Worm (Caenorhabditis elegans): Measurements from ENCODE around the gene clec-174.

ce11 chrIV:3912598-3912997 is 28.9 kb downstream of the clec-174 start, which contains the start of gene F56D6.20:
- TF ChIP-seq ztf-29 (GFP tag; IDR thresholded peaks at IDR 0.05): no peak
- no peak for TF ChIP-seq klf-2 (GFP tag; conservative IDR thresholded peaks at IDR 0.05)
- TF ChIP-seq med-1 (GFP tag; optimal IDR thresholded peaks at IDR 0.05; ENCODE audit: insufficient read depth): no peak
- no peak for TF ChIP-seq tab-1 (GFP tag; IDR thresholded peaks at IDR 0.05)
- no peak for TF ChIP-seq flt-1 (GFP tag; IDR thresholded peaks at IDR 0.05)
